Worm (Caenorhabditis elegans) whole organism, L3 larva: ENCODE data around the gene zig-6.

Source experiments
- ama-1 ChIP-seq: fragments of 150-350 bp; optimal IDR thresholded peaks from 2 replicates; lab custom pipeline; 2018
- ceh-82 ChIP-seq: fragments of 150-350 bp; optimal IDR thresholded peaks from 2 replicates; lab custom pipeline; 2014; ENCODE audit warnings: missing biosample characterization, missing genetic modification characterization
- daf-12 ChIP-seq: fragments of 150-350 bp; optimal IDR thresholded peaks from 2 replicates; lab custom pipeline; 2014; ENCODE audit warnings: missing biosample characterization, missing genetic modification reagents, missing genetic modification characterization
- elt-3 ChIP-seq, 3 experiments: fragments of 150-350 bp in 1 of 3; sonication (generic microtip) in 2 of 3; optimal IDR thresholded peaks; 2 replicates in 2 of 3; 4 replicates in 1 of 3; lab custom pipeline; 2014 to 2017; ENCODE audit warnings: missing biosample characterization in 3 of 3, missing genetic modification characterization in 3 of 3
- fkh-2 ChIP-seq: fragments of 150-350 bp; optimal IDR thresholded peaks from 2 replicates; lab custom pipeline; 2014; ENCODE audit warnings: missing biosample characterization, missing genetic modification reagents, missing genetic modification characterization
- jun-1 ChIP-seq: fragments of 150-350 bp; optimal IDR thresholded peaks from 2 replicates; lab custom pipeline; 2014; ENCODE audit warnings: missing biosample characterization, missing genetic modification reagents, missing genetic modification characterization
- mdl-1 ChIP-seq: fragments of 150-350 bp; optimal IDR thresholded peaks from 2 replicates; lab custom pipeline; 2014; ENCODE audit warnings: missing biosample characterization, missing genetic modification characterization
- nhr-11 ChIP-seq: fragments of 150-350 bp; optimal IDR thresholded peaks from 2 replicates; lab custom pipeline; 2014; ENCODE audit warnings: missing biosample characterization, missing genetic modification characterization
- nhr-237 ChIP-seq: fragments of 150-350 bp; optimal IDR thresholded peaks from 2 replicates; lab custom pipeline; 2014; ENCODE audit warnings: missing biosample characterization, missing genetic modification characterization
- nhr-76 ChIP-seq: fragments of 150-350 bp; sonication (generic microtip); optimal IDR thresholded peaks from 5 replicates; lab custom pipeline; 2014; ENCODE audit warnings: missing biosample characterization, missing genetic modification characterization
- snpc-4 ChIP-seq: fragments of 150-350 bp; optimal IDR thresholded peaks from 2 replicates; lab custom pipeline; 2014; ENCODE audit warnings: missing biosample characterization, missing genetic modification characterization
- unc-39 ChIP-seq: sonication (generic microtip); optimal IDR thresholded peaks from 4 replicates; lab custom pipeline; 2017; ENCODE audit warnings: missing biosample characterization, missing genetic modification characterization

ce11 chrX:5199825-5200373 is 11.0 kb upstream of the zig-6 start:
- TF ChIP-seq nhr-76: no peak
- TF ChIP-seq ceh-82 (tag; lab: Kevin White, UChicago): no peak
- no peak for TF ChIP-seq snpc-4 (tag; lab: Kevin White, UChicago)
- TF ChIP-seq nhr-237 (tag; lab: Kevin White, UChicago): no peak
- no peak for TF ChIP-seq jun-1 (tag; lab: Kevin White, UChicago)
- TF ChIP-seq elt-3 (tag; optimal IDR thresholded peaks at IDR 0.05; lab: Kevin White, UChicago): no peak
- peak; percentile 72 for TF ChIP-seq nhr-11 (tag; lab: Kevin White, UChicago)
- no peak for TF ChIP-seq mdl-1
- TF ChIP-seq ama-1 (lab: Kevin White, UChicago): no peak
- TF ChIP-seq fkh-2 (tag; lab: Kevin White, UChicago): no peak
- TF ChIP-seq unc-39 (tag; lab: Kevin White, UChicago): no peak
- no peak for TF ChIP-seq daf-12 (tag; lab: Kevin White, UChicago)
